Worm (Caenorhabditis elegans): ENCODE results near the gene ceh-18.

DNA sequence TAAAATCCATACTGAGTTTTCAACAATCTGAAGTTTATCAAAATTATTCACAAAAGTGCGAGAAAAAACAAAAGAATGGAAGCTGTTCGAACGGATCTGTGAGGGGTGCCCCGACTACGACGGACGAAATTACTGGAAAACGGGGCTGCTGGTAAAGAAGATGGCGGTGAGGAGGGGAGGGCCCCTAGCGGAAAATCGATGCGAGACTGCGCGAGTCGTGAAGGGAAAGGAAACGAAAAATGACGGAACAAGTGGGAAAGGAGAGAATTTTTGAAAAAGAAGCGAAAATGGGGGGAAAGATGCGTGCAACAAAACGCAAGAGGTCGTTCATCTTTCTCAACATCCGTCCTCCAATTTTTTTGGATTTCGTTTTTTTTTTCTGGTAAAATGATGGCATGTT is 54.9 kb downstream of the ceh-18 start:
- TF ChIP-seq R02D3.7 (tag; optimal IDR thresholded peaks at IDR 0.05) = no peak
- TF ChIP-seq lin-39 (tag; optimal IDR thresholded peaks at IDR 0.05) = no peak
- TF ChIP-seq lin-13 (GFP tag; optimal IDR thresholded peaks at IDR 0.05) = no peak
- no peak for TF ChIP-seq lin-11 (tag; optimal IDR thresholded peaks at IDR 0.05)
- TF ChIP-seq ztf-11 (tag; optimal IDR thresholded peaks at IDR 0.05) = no peak
- no peak for TF ChIP-seq nhr-25 (tag; optimal IDR thresholded peaks at IDR 0.05)
- TF ChIP-seq elt-1 (tag; optimal IDR thresholded peaks at IDR 0.05) = no peak
- no peak for TF ChIP-seq ceh-82 (tag; optimal IDR thresholded peaks at IDR 0.05)
- TF ChIP-seq unc-55 (GFP tag; optimal IDR thresholded peaks at IDR 0.05) = peak; percentile 31
- TF ChIP-seq zag-1 (tag; optimal IDR thresholded peaks at IDR 0.05) = no peak
- TF ChIP-seq ztf-4 (tag; optimal IDR thresholded peaks at IDR 0.05) = no peak
- TF ChIP-seq gmeb-1 (tag; optimal IDR thresholded peaks at IDR 0.05) = no peak
- no peak for TF ChIP-seq nhr-77 (tag; optimal IDR thresholded peaks at IDR 0.05)
